Worm (Caenorhabditis elegans) whole organism, young adult: ENCODE results near the gene T04C12.11.

Experiments used
- attf-5 ChIP-seq: fragments of 200-800 bp; sonication (Bioruptor generic); optimal IDR thresholded peaks from 2 replicates; lab custom pipeline; 2018; ENCODE audit warnings: mild to moderate bottlenecking, missing genetic modification characterization, missing compliant biosample characterization
- cebp-2 ChIP-seq: fragments of 200-800 bp; sonication (Bioruptor generic); IDR thresholded peaks from 2 replicates; pipeline ENCODE4 v1.3.6; 2022; ENCODE audit warnings: missing genetic modification characterization, missing compliant biosample characterization
- ekl-4 ChIP-seq: fragments of 200-800 bp; sonication (Bioruptor generic); IDR thresholded peaks from 2 replicates; pipeline ENCODE4 v1.3.6; 2022; ENCODE audit warnings: missing genetic modification reagents, missing genetic modification characterization, missing compliant biosample characterization
- unc-130 ChIP-seq: sonication (generic microtip); optimal IDR thresholded peaks from 2 replicates; lab custom pipeline; 2016; ENCODE audit warnings: missing genetic modification reagents, missing genetic modification characterization, missing compliant biosample characterization

DNA sequence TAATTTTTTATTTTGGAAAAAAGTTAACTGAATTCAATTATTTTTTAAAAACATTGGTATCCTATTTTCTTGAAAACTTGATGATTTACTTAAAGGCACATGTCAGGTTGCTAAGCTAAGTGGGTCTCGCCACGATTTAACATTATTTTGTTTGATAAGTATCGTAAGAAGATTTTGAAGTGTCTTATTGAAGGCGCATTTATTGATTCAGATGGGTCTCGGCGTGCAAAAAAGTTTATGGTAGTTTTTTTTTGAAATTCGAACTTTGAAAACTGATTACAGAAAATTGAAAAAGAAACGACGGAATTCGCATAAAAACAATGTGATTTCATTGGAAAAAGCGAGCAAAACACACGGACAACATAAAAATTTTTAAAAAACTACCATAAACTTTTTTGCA, 22.9 kb upstream of the T04C12.11 start:
- no peak for TF ChIP-seq ekl-4 (GFP tag; lab: Robert Waterston, UW)
- no peak for TF ChIP-seq attf-5 (GFP tag; lab: Kevin White, UChicago)
- no peak for TF ChIP-seq cebp-2 (GFP tag; lab: Robert Waterston, UW)
- no peak for TF ChIP-seq unc-130
